Worm (Caenorhabditis elegans) whole organism, midembryonic: ENCODE results near the gene B0250.8.

Experiments used
- T22C8.4 ChIP-seq: fragments of 200-800 bp; sonication (Bioruptor generic); IDR thresholded peaks from 2 replicates; pipeline ENCODE4 v1.3.6; 2022; ENCODE audit warnings: missing genetic modification characterization, missing compliant biosample characterization
- cog-1 ChIP-seq: sonication (generic microtip); optimal IDR thresholded peaks from 2 replicates; lab custom pipeline; 2016; ENCODE audit warnings: missing genetic modification characterization, missing compliant biosample characterization
- flt-1 ChIP-seq: fragments of 200-800 bp; sonication (Bioruptor generic); IDR thresholded peaks from 2 replicates; pipeline ENCODE4 v1.3.6; 2022; ENCODE audit warnings: missing genetic modification characterization, missing compliant biosample characterization
- med-1 ChIP-seq: sonication (generic microtip); optimal IDR thresholded peaks from 2 replicates; lab custom pipeline; 2017; ENCODE audit warnings: missing genetic modification characterization, mild to moderate bottlenecking, missing compliant biosample characterization, antibody characterized with exemption, missing genetic modification reagents; ENCODE audit not compliant: insufficient read depth
- ref-1 ChIP-seq: fragments of 200-800 bp; sonication (Bioruptor generic); conservative IDR thresholded peaks from 2 replicates; pipeline ENCODE4 v1.3.6; 2022; ENCODE audit warnings: missing genetic modification reagents, missing genetic modification characterization, missing compliant biosample characterization
- tab-1 ChIP-seq: fragments of 200-800 bp; sonication (Bioruptor generic); IDR thresholded peaks from 2 replicates; pipeline ENCODE4 v1.3.6; 2022; ENCODE audit warnings: missing genetic modification characterization, missing compliant biosample characterization
- ztf-23 ChIP-seq: fragments of 200-800 bp; sonication (Bioruptor generic); IDR thresholded peaks from 2 replicates; pipeline ENCODE4 v1.3.6; 2022; ENCODE audit warnings: missing genetic modification reagents, missing genetic modification characterization, missing compliant biosample characterization
- ztf-29 ChIP-seq: fragments of 200-800 bp; sonication (Bioruptor generic); IDR thresholded peaks from 2 replicates; pipeline ENCODE4 v1.3.6; 2022; ENCODE audit warnings: missing genetic modification reagents, missing genetic modification characterization, missing compliant biosample characterization

ce11 chrV:20475029-20475428 lies 4.7 kb upstream of the B0250.8 start:
- TF ChIP-seq flt-1 (GFP tag; lab: Robert Waterston, UW): no peak
- no peak for TF ChIP-seq cog-1 (tag; lab: Kevin White, UChicago)
- no peak for TF ChIP-seq ztf-29 (GFP tag; lab: Robert Waterston, UW)
- no peak for TF ChIP-seq ref-1 (GFP tag; lab: Robert Waterston, UW)
- no peak for TF ChIP-seq tab-1
- no peak for TF ChIP-seq med-1 (GFP tag; lab: Kevin White, UChicago)
- no peak for TF ChIP-seq T22C8.4
- TF ChIP-seq ztf-23 (GFP tag; lab: Robert Waterston, UW): no peak
